In the genomic region with DNA sequence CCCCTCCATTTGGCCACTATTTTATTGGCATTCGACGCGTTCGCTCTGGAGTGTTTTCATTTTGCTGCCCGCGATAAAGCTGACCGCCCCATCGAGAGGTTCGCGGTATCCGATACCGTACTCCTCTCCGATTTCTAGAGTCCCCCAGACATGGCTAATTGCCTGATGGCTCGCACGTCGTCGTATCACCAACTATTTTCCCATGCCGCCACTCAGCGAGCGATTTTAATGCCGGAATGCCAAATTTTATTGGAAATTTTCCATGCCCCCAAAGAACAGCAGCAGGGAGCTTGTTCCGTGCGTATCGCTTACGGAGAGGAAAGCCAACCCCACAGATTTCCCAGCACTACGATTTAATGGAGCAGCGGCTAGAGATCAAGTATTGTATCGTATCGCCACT, we compare ENCODE assay signal across 2 fruit fly cellular contexts.
TF ChIP-seq lines count a peak whose summit lies in the region.

No protein-coding gene starts in this region.

- no peak for TF ChIP-seq CTCF in whole organism, embryonic (GFP tag; optimal IDR thresholded peaks at IDR 0.05; lab: Kevin White, UChicago)

TF ChIP-seq in whole organism, adult, 20 proteins besides CTCF, POLR2A, EP300 and RAD21:
- TF ChIP-seq Clk (GFP tag; optimal IDR thresholded peaks at IDR 0.05; lab: Kevin White, UChicago) (no peak), tj (GFP tag; optimal IDR thresholded peaks at IDR 0.05; lab: Kevin White, UChicago) (peak; percentile 4), pad (GFP tag; optimal IDR thresholded peaks at IDR 0.05; lab: Kevin White, UChicago) (no peak), Hr96 (GFP tag; optimal IDR thresholded peaks at IDR 0.05; lab: Kevin White, UChicago) (no peak), ovo (GFP tag; optimal IDR thresholded peaks at IDR 0.05; lab: Kevin White, UChicago) (no peak), kay (GFP tag; lab: Kevin White, UChicago; ENCODE audit: borderline replicate concordance) (no peak), Mnt (GFP tag; optimal IDR thresholded peaks at IDR 0.05; lab: Kevin White, UChicago) (peak; percentile 29), CG7045 (GFP tag; optimal IDR thresholded peaks at IDR 0.05; lab: Kevin White, UChicago) (no peak), cic (GFP tag; optimal IDR thresholded peaks at IDR 0.05; lab: Kevin White, UChicago) (peak; percentile 39), CG7101 (tag; optimal IDR thresholded peaks at IDR 0.05; lab: Kevin White, UChicago) (no peak), CG14711 (tag; optimal IDR thresholded peaks at IDR 0.05; lab: Kevin White, UChicago) (no peak), toe (GFP tag; optimal IDR thresholded peaks at IDR 0.05; lab: Kevin White, UChicago) (no peak), CG11617 (GFP tag; optimal IDR thresholded peaks at IDR 0.05; lab: Kevin White, UChicago) (no peak), CG5204 (GFP tag; optimal IDR thresholded peaks at IDR 0.05; lab: Kevin White, UChicago) (no peak), CG12768 (GFP tag; optimal IDR thresholded peaks at IDR 0.05; lab: Kevin White, UChicago) (peak; percentile 4), bab1 (GFP tag; optimal IDR thresholded peaks at IDR 0.05; lab: Kevin White, UChicago) (no peak), cnc (optimal IDR thresholded peaks at IDR 0.05; lab: Kevin White, UChicago) (no peak), CG1620 (GFP tag; optimal IDR thresholded peaks at IDR 0.05; lab: Kevin White, UChicago) (no peak), CG33017 (tag; optimal IDR thresholded peaks at IDR 0.05; lab: Kevin White, UChicago) (no peak), Crg-1 (GFP tag; optimal IDR thresholded peaks at IDR 0.05; lab: Kevin White, UChicago) (no peak)
TF ChIP-seq in whole organism, adult: peak in this region for 4.

TF ChIP-seq in whole organism, embryonic, 481 proteins besides CTCF, POLR2A, EP300 and RAD21:
- TF ChIP-seq crol (GFP tag; IDR thresholded peaks at IDR 0.05; lab: Robert Waterston, UW) (peak; percentile 67; the same call in 1 of the 2 replicates), CG10274 (GFP tag; optimal IDR thresholded peaks at IDR 0.05; lab: Kevin White, UChicago) (no peak), CG32532 (GFP tag; IDR thresholded peaks at IDR 0.05; lab: Robert Waterston, UW) (0 out of 2 replicates have a peak, but pooled peaks have one; percentile 15), mirr (GFP tag; optimal IDR thresholded peaks at IDR 0.05; lab: Kevin White, UChicago) (peak; percentile 8), sna (GFP tag; IDR thresholded peaks at IDR 0.05; lab: Robert Waterston, UW; ENCODE audit: partially characterized antibody) (no peak), sd (tag; optimal IDR thresholded peaks at IDR 0.05; lab: Kevin White, UChicago) (peak; percentile 79), GATAe (GFP tag; conservative IDR thresholded peaks at IDR 0.05; lab: Robert Waterston, UW) (peak; percentile 23), crc (GFP tag; optimal IDR thresholded peaks at IDR 0.05; lab: Kevin White, UChicago) (no peak), lab (GFP tag; optimal IDR thresholded peaks at IDR 0.05; lab: Kevin White, UChicago) (no peak), sug (tag; optimal IDR thresholded peaks at IDR 0.05; lab: Kevin White, UChicago) (peak; percentile 95), chif (GFP tag; optimal IDR thresholded peaks at IDR 0.05; lab: Kevin White, UChicago) (no peak), vnd (GFP tag; IDR thresholded peaks at IDR 0.05; lab: Robert Waterston, UW; ENCODE audit: partially characterized antibody) (0 out of 3 replicates have a peak, but pooled peaks have one; percentile 37), exex (tag; optimal IDR thresholded peaks at IDR 0.05; lab: Kevin White, UChicago) (peak; percentile 83), prd (optimal IDR thresholded peaks at IDR 0.05; lab: Kevin White, UChicago) (no peak), prd (GFP tag; IDR thresholded peaks at IDR 0.05; lab: Robert Waterston, UW) (no peak), odd (GFP tag; optimal IDR thresholded peaks at IDR 0.05; lab: Kevin White, UChicago) (no peak), Ets65A (GFP tag; lab: Kevin White, UChicago) (peak; percentile 87), Adf1 (GFP tag; IDR thresholded peaks at IDR 0.05; lab: Robert Waterston, UW) (peak; percentile 21; the same call in 1 of the 2 replicates), CG34376 (GFP tag; optimal IDR thresholded peaks at IDR 0.05; lab: Kevin White, UChicago) (peak; percentile 87)
TF ChIP-seq in whole organism, embryonic: peak in this region for 11.
